In the genomic region with DNA sequence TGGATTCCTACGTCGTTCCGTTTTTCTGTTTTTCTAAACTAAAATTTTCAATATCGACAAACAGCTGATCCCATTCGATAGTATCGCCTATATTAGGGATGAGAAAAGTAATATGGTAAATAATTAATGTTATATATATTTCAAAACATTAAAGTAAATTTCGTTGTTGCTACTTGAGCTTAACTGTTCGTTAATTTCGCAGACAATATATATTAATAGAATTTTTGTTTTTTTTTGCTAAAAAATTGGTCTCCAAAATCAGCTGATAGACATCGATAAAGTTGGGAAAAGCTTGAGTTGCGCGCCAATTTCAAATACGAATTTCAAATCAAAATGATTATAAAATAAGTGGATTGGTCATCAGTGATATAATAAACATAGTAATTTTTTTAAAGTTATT, we compare ENCODE assay signal across 1 fruit fly cellular context.
A peak's percentile ranks its signal among the peaks of the same experiment; 100 is the strongest.
TF ChIP-seq lines count a peak whose summit lies in the region.

CG12118 (minus strand) TSS at position 53 of the 400 bp plus-strand sequence.

TF ChIP-seq in whole organism, embryonic, 481 proteins besides CTCF, POLR2A, EP300 and RAD21 (continued from another document):
- TF ChIP-seq zf30C (GFP tag; optimal IDR thresholded peaks at IDR 0.05; lab: Kevin White, UChicago) (no peak), D (optimal IDR thresholded peaks at IDR 0.05; lab: Kevin White, UChicago) (no peak), D (GFP tag; optimal IDR thresholded peaks at IDR 0.05; lab: Kevin White, UChicago) (peak; percentile 45), cas (GFP tag; IDR thresholded peaks at IDR 0.05; lab: Robert Waterston, UW) (peak; percentile 55; the same call in 1 of the 2 replicates), kay (GFP tag; optimal IDR thresholded peaks at IDR 0.05; lab: Kevin White, UChicago) (peak; percentile 62), sima (GFP tag; optimal IDR thresholded peaks at IDR 0.05; lab: Kevin White, UChicago) (no peak), CG34376 (GFP tag; optimal IDR thresholded peaks at IDR 0.05; lab: Kevin White, UChicago) (peak; percentile 27), CG17568 (GFP tag; optimal IDR thresholded peaks at IDR 0.05; lab: Kevin White, UChicago) (no peak), h (optimal IDR thresholded peaks at IDR 0.05; lab: Kevin White, UChicago) (no peak), dati (GFP tag; IDR thresholded peaks at IDR 0.05; lab: Robert Waterston, UW) (no peak), lilli (GFP tag; optimal IDR thresholded peaks at IDR 0.05; lab: Kevin White, UChicago) (peak; percentile 82), Vsx1 (GFP tag; optimal IDR thresholded peaks at IDR 0.05; lab: Kevin White, UChicago) (no peak), Poxn (GFP tag; IDR thresholded peaks at IDR 0.05; lab: Robert Waterston, UW) (peak; percentile 32; the same call in 1 of the 2 replicates), sc (optimal IDR thresholded peaks at IDR 0.05; lab: Kevin White, UChicago) (no peak), sc (GFP tag; optimal IDR thresholded peaks at IDR 0.05; lab: Kevin White, UChicago) (peak; percentile 46), CG11247 (GFP tag; IDR thresholded peaks at IDR 0.05; lab: Robert Waterston, UW) (peak; percentile 83), CG12391 (tag; optimal IDR thresholded peaks at IDR 0.05; lab: Kevin White, UChicago) (peak; percentile 91), MESR4 (GFP tag; optimal IDR thresholded peaks at IDR 0.05; lab: Kevin White, UChicago) (no peak), zfh1 (GFP tag; IDR thresholded peaks at IDR 0.05; lab: Robert Waterston, UW) (peak; percentile 89), C15 (GFP tag; IDR thresholded peaks at IDR 0.05; lab: Robert Waterston, UW) (peak; percentile 61; the same call in 1 of the 3 replicates), crc (GFP tag; optimal IDR thresholded peaks at IDR 0.05; lab: Kevin White, UChicago) (no peak), CG10209 (GFP tag; optimal IDR thresholded peaks at IDR 0.05; lab: Kevin White, UChicago) (peak; percentile 80), so (GFP tag; IDR thresholded peaks at IDR 0.05; lab: Robert Waterston, UW) (peak; percentile 56; the same call in 1 of the 3 replicates), zen2 (GFP tag; IDR thresholded peaks at IDR 0.05; lab: Robert Waterston, UW; ENCODE audit: partially characterized antibody) (peak; percentile 69; the same call in 1 of the 3 replicates), al (GFP tag; IDR thresholded peaks at IDR 0.05; lab: Robert Waterston, UW) (peak; percentile 86), BEAF-32 (GFP tag; optimal IDR thresholded peaks at IDR 0.05; lab: Kevin White, UChicago) (peak; percentile 89), Blimp-1 (GFP tag; optimal IDR thresholded peaks at IDR 0.05; lab: Kevin White, UChicago) (peak; percentile 78), CG10654 (GFP tag; optimal IDR thresholded peaks at IDR 0.05; lab: Kevin White, UChicago) (peak; percentile 82), CG9817 (tag; optimal IDR thresholded peaks at IDR 0.05; lab: Kevin White, UChicago) (peak; percentile 74), CG8359 (GFP tag; optimal IDR thresholded peaks at IDR 0.05; lab: Kevin White, UChicago; ENCODE audit: borderline replicate concordance) (no peak), gt (GFP tag; IDR thresholded peaks at IDR 0.05; lab: Robert Waterston, UW) (no peak), kah (GFP tag; optimal IDR thresholded peaks at IDR 0.05; lab: Kevin White, UChicago) (no peak), H15 (GFP tag; IDR thresholded peaks at IDR 0.05; lab: Robert Waterston, UW) (peak; percentile 71), Hr39 (optimal IDR thresholded peaks at IDR 0.05; lab: Kevin White, UChicago) (no peak), scrt (GFP tag; optimal IDR thresholded peaks at IDR 0.05; lab: Kevin White, UChicago) (peak; percentile 43), ttk (GFP tag; IDR thresholded peaks at IDR 0.05; lab: Robert Waterston, UW) (peak; percentile 71), Fer2 (tag; optimal IDR thresholded peaks at IDR 0.05; lab: Kevin White, UChicago) (peak; percentile 55), Ssrp (tag; optimal IDR thresholded peaks at IDR 0.05; lab: Kevin White, UChicago) (peak; percentile 74), chm (GFP tag; IDR thresholded peaks at IDR 0.05; lab: Robert Waterston, UW) (peak; percentile 92), CG7839 (tag; optimal IDR thresholded peaks at IDR 0.05; lab: Kevin White, UChicago) (peak; percentile 76), NC2β (GFP tag; optimal IDR thresholded peaks at IDR 0.05; lab: Kevin White, UChicago) (peak; percentile 46), gem (tag; optimal IDR thresholded peaks at IDR 0.05; lab: Kevin White, UChicago) (peak; percentile 91), CG31441 (GFP tag; IDR thresholded peaks at IDR 0.05; lab: Robert Waterston, UW) (peak; percentile 72), unpg (GFP tag; optimal IDR thresholded peaks at IDR 0.05; lab: Kevin White, UChicago) (peak; percentile 81), Sox100B (GFP tag; optimal IDR thresholded peaks at IDR 0.05; lab: Kevin White, UChicago) (peak; percentile 67), pros (GFP tag; optimal IDR thresholded peaks at IDR 0.05; lab: Kevin White, UChicago) (no peak), sisA (GFP tag; IDR thresholded peaks at IDR 0.05; lab: Robert Waterston, UW) (peak; percentile 70), CG17829 (tag; optimal IDR thresholded peaks at IDR 0.05; lab: Kevin White, UChicago) (peak; percentile 74), shn (GFP tag; optimal IDR thresholded peaks at IDR 0.05; lab: Kevin White, UChicago) (no peak), CG13123 (GFP tag; optimal IDR thresholded peaks at IDR 0.05; lab: Kevin White, UChicago) (peak; percentile 75), lmd (GFP tag; IDR thresholded peaks at IDR 0.05; lab: Robert Waterston, UW) (peak; percentile 68), emc (GFP tag; optimal IDR thresholded peaks at IDR 0.05; lab: Kevin White, UChicago) (no peak), danr (GFP tag; IDR thresholded peaks at IDR 0.05; lab: Robert Waterston, UW) (0 out of 2 replicates have a peak, but pooled peaks have one; percentile 46), CG6813 (GFP tag; optimal IDR thresholded peaks at IDR 0.05; lab: Kevin White, UChicago) (peak; percentile 17), mld (GFP tag; IDR thresholded peaks at IDR 0.05; lab: Robert Waterston, UW; ENCODE audit: partially characterized antibody) (peak; percentile 90; the same call in 2 of the 3 replicates), CG33557 (GFP tag; optimal IDR thresholded peaks at IDR 0.05; lab: Kevin White, UChicago) (peak; percentile 64)
